Fruit fly (Drosophila melanogaster) whole organism, embryonic: ENCODE data around the gene r-cup.

ENCODE experiments used
- Abd-B ChIP-seq: fragments of 200-800 bp; sonication (Bioruptor generic); optimal IDR thresholded peaks from 2 replicates; lab custom pipeline; 2018; ENCODE audit warnings: missing biosample characterization, mild to moderate bottlenecking, missing genetic modification characterization, moderate library complexity
- Ada2b ChIP-seq: fragments of 200-800 bp; sonication (Bioruptor generic); IDR thresholded peaks from 2 replicates; pipeline ENCODE4 v1.3.6; 2022; ENCODE audit warnings: missing biosample characterization, missing genetic modification characterization
- Atf3 ChIP-seq: fragments of 200-800 bp; sonication (Bioruptor generic); optimal IDR thresholded peaks from 3 replicates; lab custom pipeline; 2016; ENCODE audit warnings: missing biosample characterization, missing genetic modification characterization
- Atf6 ChIP-seq: fragments of 200-800 bp; sonication (Bioruptor generic); IDR thresholded peaks from 2 replicates; pipeline ENCODE4 v1.3.6; 2022; ENCODE audit warnings: missing biosample characterization, missing genetic modification characterization
- BEAF-32 ChIP-seq: fragments of 200-800 bp; sonication (Bioruptor generic); optimal IDR thresholded peaks from 3 replicates; lab custom pipeline; 2017; ENCODE audit warnings: missing biosample characterization, missing genetic modification characterization, mild to moderate bottlenecking, moderate library complexity, missing genetic modification reagents
- Bgb ChIP-seq: fragments of 200-800 bp; sonication (Bioruptor generic); IDR thresholded peaks from 2 replicates; pipeline ENCODE4 v1.3.6; 2022; ENCODE audit warnings: missing biosample characterization, missing genetic modification characterization; ENCODE audit not compliant: partially characterized antibody
- CG11085 ChIP-seq: fragments of 200-800 bp; sonication (Bioruptor generic); IDR thresholded peaks from 2 replicates; pipeline ENCODE4 v1.3.6; 2022; ENCODE audit warnings: missing biosample characterization, missing genetic modification characterization
- CG12155 ChIP-seq: fragments of 200-800 bp; sonication (Bioruptor generic); optimal IDR thresholded peaks from 3 replicates; lab custom pipeline; 2016; ENCODE audit warnings: missing biosample characterization, missing genetic modification characterization
- CG13296 ChIP-seq: fragments of 200-800 bp; sonication (Bioruptor generic); optimal IDR thresholded peaks from 3 replicates; lab custom pipeline; 2018; ENCODE audit warnings: missing biosample characterization, mild to moderate bottlenecking, missing genetic modification characterization
- CG14014 ChIP-seq: fragments of 200-800 bp; sonication (Bioruptor generic); IDR thresholded peaks from 2 replicates; pipeline ENCODE4 v1.3.6; 2022; ENCODE audit warnings: missing biosample characterization, missing genetic modification characterization
- CG14050 ChIP-seq: fragments of 200-800 bp; sonication (Bioruptor generic); IDR thresholded peaks from 3 replicates; pipeline ENCODE4 v1.3.6; 2022; ENCODE audit warnings: missing biosample characterization, missing genetic modification characterization
- CG16815 ChIP-seq: fragments of 200-800 bp; sonication (Bioruptor generic); optimal IDR thresholded peaks from 3 replicates; lab custom pipeline; 2017; ENCODE audit warnings: missing biosample characterization, mild to moderate bottlenecking, missing genetic modification characterization
- CG17568 ChIP-seq: fragments of 200-800 bp; sonication (Bioruptor generic); optimal IDR thresholded peaks from 2 replicates; lab custom pipeline; 2018; ENCODE audit warnings: missing biosample characterization, mild to moderate bottlenecking, missing genetic modification characterization, moderate library complexity
- CG1792 ChIP-seq: fragments of 200-800 bp; sonication (Bioruptor generic); optimal IDR thresholded peaks from 2 replicates; lab custom pipeline; 2016; ENCODE audit warnings: missing biosample characterization, missing genetic modification characterization
- CG2678 ChIP-seq: fragments of 200-800 bp; sonication (Bioruptor generic); optimal IDR thresholded peaks from 3 replicates; lab custom pipeline; 2019; ENCODE audit warnings: missing biosample characterization, mild to moderate bottlenecking, missing genetic modification characterization, moderate library complexity
- CG34224 ChIP-seq: fragments of 200-800 bp; sonication (Bioruptor generic); IDR thresholded peaks from 3 replicates; pipeline ENCODE4 v1.3.6; 2022; ENCODE audit warnings: missing biosample characterization, missing genetic modification characterization; ENCODE audit not compliant: partially characterized antibody
- CG4424 ChIP-seq: fragments of 200-800 bp; sonication (Bioruptor generic); optimal IDR thresholded peaks from 3 replicates; lab custom pipeline; 2016; ENCODE audit warnings: missing biosample characterization, missing genetic modification characterization
- CG6272 ChIP-seq: fragments of 200-800 bp; sonication (Bioruptor generic); IDR thresholded peaks from 2 replicates; pipeline ENCODE4 v1.3.6; 2022; ENCODE audit warnings: missing biosample characterization, missing genetic modification characterization
- CG7271 ChIP-seq: fragments of 200-800 bp; sonication (Bioruptor generic); optimal IDR thresholded peaks from 2 replicates; lab custom pipeline; 2018; ENCODE audit warnings: missing biosample characterization, mild to moderate bottlenecking, missing genetic modification characterization, moderate library complexity
- CG7745 ChIP-seq: fragments of 200-800 bp; sonication (Bioruptor generic); optimal IDR thresholded peaks from 2 replicates; lab custom pipeline; 2018; ENCODE audit warnings: missing biosample characterization, mild to moderate bottlenecking, missing genetic modification characterization, moderate library complexity
- CG8089 ChIP-seq: fragments of 200-800 bp; sonication (Bioruptor generic); optimal IDR thresholded peaks from 3 replicates; lab custom pipeline; 2016; ENCODE audit warnings: missing biosample characterization, missing genetic modification characterization
- CG8281 ChIP-seq: fragments of 200-800 bp; sonication (Bioruptor generic); optimal IDR thresholded peaks from 2 replicates; lab custom pipeline; 2018; ENCODE audit warnings: missing biosample characterization, mild to moderate bottlenecking, missing genetic modification characterization, moderate library complexity
- CG8388 ChIP-seq: fragments of 200-800 bp; sonication (Bioruptor generic); optimal IDR thresholded peaks from 2 replicates; lab custom pipeline; 2019; ENCODE audit warnings: missing biosample characterization, mild to moderate bottlenecking, missing genetic modification characterization, moderate library complexity
- Ets97D ChIP-seq: fragments of 200-800 bp; sonication (Bioruptor generic); optimal IDR thresholded peaks from 3 replicates; lab custom pipeline; 2016; ENCODE audit warnings: missing biosample characterization, missing genetic modification characterization
- HHEX ChIP-seq: fragments of 200-800 bp; sonication (Bioruptor generic); optimal IDR thresholded peaks from 3 replicates; lab custom pipeline; 2017; ENCODE audit warnings: missing biosample characterization, mild to moderate bottlenecking, missing genetic modification characterization, missing genetic modification reagents
- HmgZ ChIP-seq: fragments of 200-800 bp; sonication (Bioruptor generic); optimal IDR thresholded peaks from 2 replicates; lab custom pipeline; 2018; ENCODE audit warnings: missing biosample characterization, mild to moderate bottlenecking, missing genetic modification characterization
- Hr51 ChIP-seq, 2 experiments: fragments of 200-800 bp; sonication (Bioruptor generic); optimal IDR thresholded peaks; 2 replicates in 1 of 2; 3 replicates in 1 of 2; lab custom pipeline; 2016 to 2018; ENCODE audit warnings: missing biosample characterization in 2 of 2, missing genetic modification characterization in 2 of 2, mild to moderate bottlenecking in 1 of 2, moderate library complexity in 1 of 2
- Lhr ChIP-seq: fragments of 200-800 bp; sonication (Bioruptor generic); optimal IDR thresholded peaks from 3 replicates; lab custom pipeline; 2017; ENCODE audit warnings: mild to moderate bottlenecking, missing biosample characterization, missing genetic modification reagents, missing genetic modification characterization
- MESR4 ChIP-seq: fragments of 200-800 bp; sonication (Bioruptor generic); optimal IDR thresholded peaks from 2 replicates; lab custom pipeline; 2018; ENCODE audit warnings: missing biosample characterization, mild to moderate bottlenecking, missing genetic modification characterization, moderate library complexity
- Myb ChIP-seq: fragments of 200-800 bp; sonication (Bioruptor generic); optimal IDR thresholded peaks from 2 replicates; lab custom pipeline; 2016; ENCODE audit warnings: missing biosample characterization, missing genetic modification characterization
- Opbp ChIP-seq: fragments of 200-800 bp; sonication (Bioruptor generic); IDR thresholded peaks from 3 replicates; pipeline ENCODE4 v1.3.6; 2022; ENCODE audit warnings: missing biosample characterization, missing genetic modification characterization; ENCODE audit not compliant: partially characterized antibody
- btn ChIP-seq: fragments of 200-800 bp; sonication (Bioruptor generic); optimal IDR thresholded peaks from 2 replicates; lab custom pipeline; 2016; ENCODE audit warnings: missing biosample characterization, missing genetic modification characterization
- cg ChIP-seq: fragments of 200-800 bp; sonication (Bioruptor generic); optimal IDR thresholded peaks from 3 replicates; lab custom pipeline; 2019; ENCODE audit warnings: missing biosample characterization, mild to moderate bottlenecking, missing genetic modification characterization, moderate library complexity
- disco-r ChIP-seq: fragments of 200-800 bp; sonication (Bioruptor generic); optimal IDR thresholded peaks from 2 replicates; lab custom pipeline; 2016; ENCODE audit warnings: missing biosample characterization, missing genetic modification characterization
- ewg ChIP-seq: fragments of 200-800 bp; sonication (Bioruptor generic); optimal IDR thresholded peaks from 3 replicates; lab custom pipeline; 2017; ENCODE audit warnings: mild to moderate bottlenecking, missing biosample characterization, missing genetic modification reagents, missing genetic modification characterization
- gsb ChIP-seq: fragments of 200-800 bp; sonication (Bioruptor generic); IDR thresholded peaks from 2 replicates; pipeline ENCODE4 v1.3.6; 2022; ENCODE audit warnings: missing biosample characterization, missing genetic modification characterization
- ham ChIP-seq: fragments of 200-800 bp; sonication (Bioruptor generic); IDR thresholded peaks from 2 replicates; pipeline ENCODE4 v1.3.6; 2022; ENCODE audit warnings: missing biosample characterization, missing genetic modification characterization
- knrl ChIP-seq: fragments of 200-800 bp; sonication (Bioruptor generic); IDR thresholded peaks from 3 replicates; pipeline ENCODE4 v1.3.6; 2022; ENCODE audit warnings: missing biosample characterization, missing genetic modification characterization; ENCODE audit not compliant: partially characterized antibody
- lilli ChIP-seq: fragments of 200-800 bp; sonication (Bioruptor generic); optimal IDR thresholded peaks from 3 replicates; lab custom pipeline; 2016; ENCODE audit warnings: missing biosample characterization, missing genetic modification characterization
- luna ChIP-seq: fragments of 200-800 bp; sonication (Bioruptor generic); optimal IDR thresholded peaks from 2 replicates; lab custom pipeline; 2016; ENCODE audit warnings: missing biosample characterization, missing genetic modification characterization
- nom ChIP-seq: fragments of 200-800 bp; sonication (Bioruptor generic); optimal IDR thresholded peaks from 2 replicates; lab custom pipeline; 2017; ENCODE audit warnings: missing biosample characterization, missing genetic modification characterization, mild to moderate bottlenecking, moderate library complexity, missing genetic modification reagents
- onecut ChIP-seq: fragments of 200-800 bp; sonication (Bioruptor generic); IDR thresholded peaks from 2 replicates; pipeline ENCODE4 v1.3.6; 2022; ENCODE audit warnings: missing biosample characterization, missing genetic modification characterization
- psq ChIP-seq: fragments of 200-800 bp; sonication (Bioruptor generic); optimal IDR thresholded peaks from 2 replicates; lab custom pipeline; 2017; ENCODE audit warnings: missing biosample characterization, missing genetic modification characterization
- row ChIP-seq: fragments of 200-800 bp; sonication (Bioruptor generic); IDR thresholded peaks from 3 replicates; pipeline ENCODE4 v1.3.6; 2022; ENCODE audit warnings: missing biosample characterization, missing genetic modification characterization
- run ChIP-seq: fragments of 200-800 bp; sonication (Bioruptor generic); optimal IDR thresholded peaks from 3 replicates; lab custom pipeline; 2018; ENCODE audit warnings: missing biosample characterization, mild to moderate bottlenecking, missing genetic modification characterization
- tap ChIP-seq: fragments of 200-800 bp; optimal IDR thresholded peaks from 3 replicates; lab custom pipeline; 2019; ENCODE audit warnings: missing biosample characterization, mild to moderate bottlenecking, missing genetic modification characterization, moderate library complexity
- tgo ChIP-seq: fragments of 200-800 bp; sonication (Bioruptor generic); IDR thresholded peaks from 3 replicates; pipeline ENCODE4 v1.3.6; 2022; ENCODE audit warnings: missing biosample characterization, missing genetic modification characterization
- tll ChIP-seq, 2 experiments: fragments of 200-800 bp in 1 of 2; fragments of >200 bp in 1 of 2; sonication (Bioruptor generic) in 1 of 2; optimal IDR thresholded peaks; 2 replicates each; lab custom pipeline; 2017 to 2019; ENCODE audit warnings: missing biosample characterization in 2 of 2, missing genetic modification characterization in 2 of 2, mild to moderate bottlenecking in 1 of 2, moderate library complexity in 1 of 2
- unc-4 ChIP-seq: fragments of 200-800 bp; sonication (Bioruptor generic); IDR thresholded peaks from 2 replicates; pipeline ENCODE4 v1.3.6; 2022; ENCODE audit warnings: missing biosample characterization, missing genetic modification characterization; ENCODE audit not compliant: partially characterized antibody

r-cup gene

dm6 chrX:21058991-21059390 lies 33.3 kb upstream of the r-cup start (continued):
- TF ChIP-seq ham (0 out of 2 replicates have a peak, but pooled peaks have one; percentile 36), Abd-B (peak; percentile 88), gsb (GFP tag; lab: Robert Waterston, UW) (peak; percentile 50), CG4424 (peak; percentile 86), cg (GFP tag; lab: Kevin White, UChicago) (no peak), CG7745 (tag; lab: Kevin White, UChicago) (peak; percentile 12), Atf3 (peak; percentile 87), CG11085 (GFP tag; lab: Robert Waterston, UW) (peak; percentile 31; the same call in 1 of the 2 replicates), BEAF-32 (GFP tag; lab: Kevin White, UChicago) (no peak), CG1792 (peak; percentile 78), Atf6 (GFP tag; lab: Robert Waterston, UW) (peak; percentile 79; the same call in 1 of the 2 replicates), tgo (GFP tag; lab: Robert Waterston, UW) (peak; percentile 84), unc-4 (GFP tag; lab: Robert Waterston, UW) (no peak), CG2678 (peak; percentile 93), Myb (GFP tag; lab: Kevin White, UChicago) (peak; percentile 75), Bgb (no peak), CG6272 (GFP tag; lab: Robert Waterston, UW) (peak; percentile 42; the same call in 1 of the 2 replicates), CG16815 (GFP tag; lab: Kevin White, UChicago) (peak; percentile 75), disco-r (peak; percentile 74), CG14050 (GFP tag; lab: Robert Waterston, UW) (peak; percentile 85), CG8388 (GFP tag; lab: Kevin White, UChicago) (peak; percentile 92), MESR4 (GFP tag; lab: Kevin White, UChicago) (peak; percentile 34), ewg (GFP tag; lab: Kevin White, UChicago) (peak; percentile 88), Ada2b (GFP tag; lab: Robert Waterston, UW) (peak; percentile 87), row (GFP tag; lab: Robert Waterston, UW) (peak; percentile 90), CG8089 (peak; percentile 87), Ets97D (GFP tag; lab: Kevin White, UChicago) (peak; percentile 77), psq (GFP tag; lab: Kevin White, UChicago) (peak; percentile 76), tap (peak; percentile 81), luna (no peak), onecut (GFP tag; lab: Robert Waterston, UW) (peak; percentile 90), CG14014 (GFP tag; lab: Robert Waterston, UW) (peak; percentile 75), CG7271 (tag; lab: Kevin White, UChicago) (no peak), Hr51 (GFP tag; optimal IDR thresholded peaks at IDR 0.05; lab: Kevin White, UChicago) (peak; percentile 87 to 95), nom (peak; percentile 34), knrl (no peak), CG17568 (peak; percentile 88), HmgZ (tag; lab: Kevin White, UChicago) (peak; percentile 90), HHEX (GFP tag; lab: Kevin White, UChicago) (peak; percentile 83), run (tag; lab: Kevin White, UChicago) (peak; percentile 91), Opbp (no peak), btn (peak; percentile 88), CG13296 (GFP tag; lab: Kevin White, UChicago) (peak; percentile 79), Lhr (GFP tag; lab: Kevin White, UChicago) (peak; percentile 72), tll (GFP tag; optimal IDR thresholded peaks at IDR 0.05; lab: Kevin White, UChicago) (no peak), CG34224 (GFP tag; lab: Robert Waterston, UW) (no peak), lilli (GFP tag; lab: Kevin White, UChicago) (peak; percentile 88), CG12155 (GFP tag; lab: Kevin White, UChicago) (peak; percentile 77), CG8281 (tag; lab: Kevin White, UChicago) (peak; percentile 83)
